Worm (Caenorhabditis elegans): ENCODE results near the gene mab-9.

DNA sequence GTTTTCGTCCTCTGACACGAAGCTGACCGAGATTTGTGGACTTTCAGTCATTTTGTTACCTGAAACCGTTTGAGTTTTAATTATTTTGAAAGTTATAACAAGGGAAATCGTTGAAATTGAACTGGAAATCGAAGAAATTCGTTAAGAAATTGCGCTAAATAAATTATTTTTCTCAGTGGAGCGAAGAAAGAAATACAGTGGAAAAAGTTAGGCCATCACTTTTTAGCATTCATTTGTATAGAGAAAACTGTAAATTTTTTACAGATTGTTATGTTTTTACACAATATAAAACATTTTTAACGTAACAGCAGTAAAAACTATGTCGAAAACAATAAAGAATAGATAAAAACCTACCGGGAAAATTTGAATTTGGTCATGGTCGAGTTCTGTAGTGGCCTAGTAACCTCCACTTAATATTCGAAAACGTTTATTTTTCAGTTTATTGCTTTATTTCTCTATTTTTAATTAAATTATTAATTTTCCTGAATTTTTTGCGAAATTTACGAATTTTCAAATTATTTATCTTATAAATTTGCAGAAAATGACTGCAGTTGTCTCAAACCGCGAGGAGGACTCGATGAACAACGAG is 31.4 kb upstream of the mab-9 start, which contains the start of the genes gldi-1 and prp-21:
- TF ChIP-seq ama-1 (optimal IDR thresholded peaks at IDR 0.05) (no peak), dpl-1 (GFP tag; optimal IDR thresholded peaks at IDR 0.05) (peak; percentile 29 to 62 (median 41)), lin-15B (tag; optimal IDR thresholded peaks at IDR 0.05) (peak; percentile 49)

Measured in whole organism, L1 larva.